Worm (Caenorhabditis elegans) whole organism, young adult: ENCODE measurements around the gene Y76B12C.3.
A peak's percentile ranks its signal among the peaks of the same experiment; 100 is the strongest.

Experiments
- B0019.2 ChIP-seq: fragments of 200-800 bp; sonication (Bioruptor generic); conservative IDR thresholded peaks from 2 replicates; pipeline ENCODE4 v1.3.6; 2022; ENCODE audit warnings: missing genetic modification reagents, missing genetic modification characterization, missing compliant biosample characterization
- B0336.3 ChIP-seq: fragments of 200-800 bp; sonication (Bioruptor generic); IDR thresholded peaks from 2 replicates; pipeline ENCODE4 v1.3.6; 2022; ENCODE audit warnings: missing genetic modification characterization, missing compliant biosample characterization
- C06A6.2 ChIP-seq: fragments of 200-800 bp; sonication (Bioruptor generic); conservative IDR thresholded peaks from 2 replicates; pipeline ENCODE4 v1.3.6; 2022; ENCODE audit warnings: missing genetic modification characterization, missing compliant biosample characterization
- F10E7.11 ChIP-seq: sonication (generic microtip); optimal IDR thresholded peaks from 2 replicates; lab custom pipeline; 2017; ENCODE audit warnings: mild to moderate bottlenecking, missing genetic modification characterization, moderate library complexity, missing compliant biosample characterization
- F33H1.4 ChIP-seq: fragments of 200-800 bp; sonication (Bioruptor generic); IDR thresholded peaks from 2 replicates; pipeline ENCODE4 v1.3.6; 2022; ENCODE audit warnings: missing genetic modification reagents, missing genetic modification characterization, missing compliant biosample characterization
- F57A8.1 ChIP-seq: fragments of 200-800 bp; sonication (Bioruptor generic); optimal IDR thresholded peaks from 2 replicates; lab custom pipeline; 2018; ENCODE audit warnings: mild to moderate bottlenecking, missing genetic modification characterization, moderate library complexity, missing compliant biosample characterization
- T07F8.4 ChIP-seq: sonication (generic microtip); optimal IDR thresholded peaks from 2 replicates; lab custom pipeline; 2016; ENCODE audit warnings: mild to moderate bottlenecking, missing genetic modification characterization, moderate library complexity, missing compliant biosample characterization
- T26A5.8 ChIP-seq: sonication (generic microtip); optimal IDR thresholded peaks from 2 replicates; lab custom pipeline; 2016; ENCODE audit warnings: missing genetic modification characterization, missing compliant biosample characterization
- Y67H2A.10 ChIP-seq: fragments of 200-800 bp; sonication (Bioruptor generic); conservative IDR thresholded peaks from 2 replicates; pipeline ENCODE4 v1.3.6; 2022; ENCODE audit warnings: missing genetic modification reagents, missing genetic modification characterization, missing compliant biosample characterization
- Y79H2A.3 ChIP-seq: fragments of 200-800 bp; sonication (Bioruptor generic); conservative IDR thresholded peaks from 2 replicates; pipeline ENCODE4 v1.3.6; 2022; ENCODE audit warnings: missing genetic modification reagents, missing genetic modification characterization, missing compliant biosample characterization
- Y95B8A.8 ChIP-seq: fragments of 200-800 bp; sonication (Bioruptor generic); IDR thresholded peaks from 2 replicates; pipeline ENCODE4 v1.3.6; 2022; ENCODE audit warnings: missing genetic modification reagents, missing genetic modification characterization, missing compliant biosample characterization
- akir-1 ChIP-seq: fragments of 200-800 bp; sonication (Bioruptor generic); optimal IDR thresholded peaks from 2 replicates; lab custom pipeline; 2018; ENCODE audit warnings: mild to moderate bottlenecking, missing genetic modification characterization, moderate library complexity, missing compliant biosample characterization
- atf-7 ChIP-seq: sonication (generic microtip); optimal IDR thresholded peaks from 2 replicates; lab custom pipeline; 2017; ENCODE audit warnings: mild to moderate bottlenecking, missing genetic modification characterization, missing compliant biosample characterization
- attf-3 ChIP-seq: fragments of 200-800 bp; sonication (Bioruptor generic); conservative IDR thresholded peaks from 2 replicates; pipeline ENCODE4 v1.3.6; 2022; ENCODE audit warnings: missing genetic modification reagents, missing genetic modification characterization, missing compliant biosample characterization
- cebp-1 ChIP-seq, 2 experiments: fragments of 200-800 bp in 1 of 2; sonication (Bioruptor generic) in 1 of 2; sonication (generic microtip) in 1 of 2; IDR thresholded peaks in 1 of 2; optimal IDR thresholded peaks in 1 of 2; 2 replicates each; pipeline versions ENCODE4 v1.3.6 to Lab custom; 2017 to 2022; ENCODE audit warnings: missing compliant biosample characterization in 2 of 2, missing genetic modification characterization in 2 of 2, mild to moderate bottlenecking in 1 of 2, missing genetic modification reagents in 1 of 2, moderate library complexity in 1 of 2
- ceh-27 ChIP-seq: fragments of 200-800 bp; sonication (Bioruptor generic); optimal IDR thresholded peaks from 2 replicates; lab custom pipeline; 2018; ENCODE audit warnings: mild to moderate bottlenecking, missing genetic modification characterization, moderate library complexity, missing compliant biosample characterization
- ceh-79 ChIP-seq: sonication (generic microtip); optimal IDR thresholded peaks from 2 replicates; lab custom pipeline; 2017; ENCODE audit warnings: mild to moderate bottlenecking, missing genetic modification characterization, missing compliant biosample characterization
- chd-7 ChIP-seq: sonication (generic microtip); optimal IDR thresholded peaks from 2 replicates; lab custom pipeline; 2016; ENCODE audit warnings: mild to moderate bottlenecking, missing genetic modification characterization, moderate library complexity, missing compliant biosample characterization
- dox-1 ChIP-seq: fragments of 200-800 bp; sonication (Bioruptor generic); IDR thresholded peaks from 2 replicates; pipeline ENCODE4 v1.3.6; 2022; ENCODE audit warnings: missing genetic modification reagents, missing genetic modification characterization, missing compliant biosample characterization
- dpff-1 ChIP-seq: sonication (generic microtip); optimal IDR thresholded peaks from 2 replicates; lab custom pipeline; 2017; ENCODE audit warnings: mild to moderate bottlenecking, missing genetic modification characterization, missing compliant biosample characterization
- egl-18 ChIP-seq: fragments of 200-800 bp; sonication (Bioruptor generic); IDR thresholded peaks from 2 replicates; pipeline ENCODE4 v1.3.6; 2022; ENCODE audit warnings: missing genetic modification reagents, missing genetic modification characterization, missing compliant biosample characterization
- ekl-4 ChIP-seq: fragments of 200-800 bp; sonication (Bioruptor generic); IDR thresholded peaks from 2 replicates; pipeline ENCODE4 v1.3.6; 2022; ENCODE audit warnings: missing genetic modification reagents, missing genetic modification characterization, missing compliant biosample characterization
- ets-4 ChIP-seq: fragments of 200-800 bp; sonication (Bioruptor generic); optimal IDR thresholded peaks from 2 replicates; lab custom pipeline; 2018; ENCODE audit warnings: mild to moderate bottlenecking, missing genetic modification characterization, missing compliant biosample characterization
- fkh-3 ChIP-seq: sonication (generic microtip); optimal IDR thresholded peaks from 2 replicates; lab custom pipeline; 2016; ENCODE audit warnings: mild to moderate bottlenecking, missing genetic modification characterization, missing compliant biosample characterization
- him-1 ChIP-seq: sonication (generic microtip); optimal IDR thresholded peaks from 2 replicates; lab custom pipeline; 2016; ENCODE audit warnings: missing genotype, missing genetic modification reagents, missing genetic modification characterization, missing compliant biosample characterization
- hlh-12 ChIP-seq: sonication (generic microtip); optimal IDR thresholded peaks from 2 replicates; lab custom pipeline; 2016; ENCODE audit warnings: missing genetic modification characterization, missing compliant biosample characterization
- let-526 ChIP-seq: fragments of 200-800 bp; sonication (Bioruptor generic); IDR thresholded peaks from 2 replicates; pipeline ENCODE4 v1.3.6; 2022; ENCODE audit warnings: missing genetic modification reagents, missing genetic modification characterization, missing compliant biosample characterization
- let-607 ChIP-seq, 2 experiments: fragments of 200-800 bp in 1 of 2; sonication (Bioruptor generic) in 1 of 2; sonication (generic microtip) in 1 of 2; optimal IDR thresholded peaks; 2 replicates each; lab custom pipeline; 2016 to 2018; ENCODE audit warnings: mild to moderate bottlenecking in 2 of 2, missing compliant biosample characterization in 2 of 2, missing genetic modification characterization in 2 of 2, moderate library complexity in 2 of 2, missing genotype in 1 of 2
- lin-26 ChIP-seq: fragments of 200-800 bp; sonication (Bioruptor generic); IDR thresholded peaks from 2 replicates; pipeline ENCODE4 v1.3.6; 2022; ENCODE audit warnings: missing genetic modification reagents, missing genetic modification characterization, missing compliant biosample characterization
- lin-35 ChIP-seq, 3 experiments: fragments of 150-350 bp in 2 of 3; sonication (generic microtip) in 1 of 3; optimal IDR thresholded peaks; 2 replicates each; lab custom pipeline; 2014 to 2018; ENCODE audit warnings: missing biosample characterization in 3 of 3, missing genetic modification characterization in 3 of 3, missing genetic modification reagents in 3 of 3
- lin-40 ChIP-seq: sonication (generic microtip); optimal IDR thresholded peaks from 2 replicates; lab custom pipeline; 2016; ENCODE audit warnings: missing genetic modification characterization, mild to moderate bottlenecking, missing compliant biosample characterization, missing genotype, missing genetic modification reagents
- lin-54 ChIP-seq: fragments of 200-800 bp; sonication (Bioruptor generic); optimal IDR thresholded peaks from 2 replicates; lab custom pipeline; 2018; ENCODE audit warnings: mild to moderate bottlenecking, missing genetic modification characterization, missing compliant biosample characterization
- lir-1 ChIP-seq: fragments of 200-800 bp; sonication (Bioruptor generic); conservative IDR thresholded peaks from 2 replicates; pipeline ENCODE4 v1.3.6; 2022; ENCODE audit warnings: missing genetic modification reagents, missing genetic modification characterization, missing compliant biosample characterization
- lsl-1 ChIP-seq: fragments of 200-800 bp; sonication (Bioruptor generic); optimal IDR thresholded peaks from 2 replicates; lab custom pipeline; 2018; ENCODE audit warnings: mild to moderate bottlenecking, missing genetic modification characterization, moderate library complexity, missing compliant biosample characterization
- madf-6 ChIP-seq: fragments of 200-800 bp; sonication (Bioruptor generic); IDR thresholded peaks from 2 replicates; pipeline ENCODE4 v1.3.6; 2022; ENCODE audit warnings: missing genetic modification reagents, missing genetic modification characterization, missing compliant biosample characterization
- mcd-1 ChIP-seq: fragments of 200-800 bp; sonication (Bioruptor generic); IDR thresholded peaks from 2 replicates; pipeline ENCODE4 v1.3.6; 2022; ENCODE audit warnings: missing genetic modification reagents, missing genetic modification characterization, missing compliant biosample characterization
- mxl-1 ChIP-seq: sonication (generic microtip); optimal IDR thresholded peaks from 2 replicates; lab custom pipeline; 2016; ENCODE audit warnings: missing genetic modification characterization, missing compliant biosample characterization
- nhr-120 ChIP-seq: fragments of 200-800 bp; sonication (Bioruptor generic); IDR thresholded peaks from 2 replicates; pipeline ENCODE4 v1.3.6; 2022; ENCODE audit warnings: missing genetic modification characterization, missing compliant biosample characterization
- nhr-27 ChIP-seq: fragments of 200-800 bp; sonication (Bioruptor generic); optimal IDR thresholded peaks from 2 replicates; lab custom pipeline; 2018; ENCODE audit warnings: mild to moderate bottlenecking, missing genetic modification characterization, moderate library complexity, missing compliant biosample characterization
- rcor-1 ChIP-seq: fragments of 200-800 bp; sonication (Bioruptor generic); IDR thresholded peaks from 2 replicates; pipeline ENCODE4 v1.3.6; 2022; ENCODE audit warnings: missing genetic modification reagents, missing genetic modification characterization, missing compliant biosample characterization
- rec-8 ChIP-seq, 2 experiments: sonication (generic microtip); optimal IDR thresholded peaks; 2 replicates each; lab custom pipeline; 2016; ENCODE audit warnings: mild to moderate bottlenecking in 2 of 2, missing genetic modification characterization in 2 of 2, missing genetic modification reagents in 2 of 2, missing genotype in 2 of 2, missing biosample characterization in 1 of 2, missing compliant biosample characterization in 1 of 2, moderate library complexity in 1 of 2
- repo-1 ChIP-seq: sonication (generic microtip); optimal IDR thresholded peaks from 2 replicates; lab custom pipeline; 2017; ENCODE audit warnings: mild to moderate bottlenecking, missing genetic modification characterization, missing compliant biosample characterization
- rpc-1 ChIP-seq, 2 experiments: fragments of 150-350 bp in 1 of 2; sonication (generic microtip) in 1 of 2; optimal IDR thresholded peaks; 2 replicates each; lab custom pipeline; 2014 to 2018; ENCODE audit warnings: missing biosample characterization in 1 of 2, missing genetic modification characterization in 1 of 2, missing genetic modification reagents in 1 of 2, missing genotype in 1 of 2
- sptf-2 ChIP-seq: fragments of 200-800 bp; sonication (Bioruptor generic); optimal IDR thresholded peaks from 2 replicates; lab custom pipeline; 2018; ENCODE audit warnings: mild to moderate bottlenecking, missing genetic modification characterization, missing compliant biosample characterization
- unc-130 ChIP-seq: sonication (generic microtip); optimal IDR thresholded peaks from 2 replicates; lab custom pipeline; 2016; ENCODE audit warnings: missing genetic modification reagents, missing genetic modification characterization, missing compliant biosample characterization
- unc-62 ChIP-seq: fragments of 150-350 bp; optimal IDR thresholded peaks from 2 replicates; lab custom pipeline; 2014; ENCODE audit warnings: missing biosample characterization, missing genetic modification reagents, missing genetic modification characterization
- ztf-22 ChIP-seq: fragments of 200-800 bp; sonication (Bioruptor generic); optimal IDR thresholded peaks from 2 replicates; lab custom pipeline; 2018; ENCODE audit warnings: mild to moderate bottlenecking, missing genetic modification characterization, moderate library complexity, missing compliant biosample characterization
- ztf-6 ChIP-seq: fragments of 200-800 bp; sonication (Bioruptor generic); IDR thresholded peaks from 2 replicates; pipeline ENCODE4 v1.3.6; 2022; ENCODE audit warnings: missing genetic modification reagents, missing genetic modification characterization, missing compliant biosample characterization

Y76B12C.3 gene

DNA sequence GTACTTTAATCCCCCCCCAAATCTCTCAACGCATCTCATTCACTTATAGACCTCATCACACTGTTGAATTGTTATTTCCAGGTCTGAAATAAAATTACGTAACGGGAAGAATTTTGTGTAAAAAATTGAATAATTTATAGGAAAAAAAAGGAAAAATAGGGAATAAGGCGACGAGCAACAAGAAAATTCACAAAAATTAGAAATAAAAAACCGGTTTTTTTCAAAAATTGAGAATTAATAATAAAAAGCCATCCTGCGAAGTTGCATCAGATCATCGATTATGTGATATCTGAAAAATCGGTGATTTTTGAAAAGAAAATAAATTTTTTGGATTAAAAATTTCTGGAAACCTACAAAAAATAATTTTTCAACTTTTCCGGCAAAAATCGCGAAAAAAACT, 35.4 kb downstream of the Y76B12C.3 start:
- TF ChIP-seq T26A5.8 = no peak
- TF ChIP-seq atf-7 (tag; lab: Kevin White, UChicago) = no peak
- TF ChIP-seq rpc-1 (optimal IDR thresholded peaks at IDR 0.05; lab: Kevin White, UChicago) = no peak
- TF ChIP-seq rpc-1 (tag; optimal IDR thresholded peaks at IDR 0.05; lab: Kevin White, UChicago) = no peak
- no peak for TF ChIP-seq lin-26 (GFP tag; lab: Robert Waterston, UW)
- TF ChIP-seq unc-62 (GFP tag; lab: Kevin White, UChicago) = no peak
- TF ChIP-seq rec-8 (tag; optimal IDR thresholded peaks at IDR 0.05; lab: Kevin White, UChicago) = peak in 1 of 2 experiments; percentile 22
- TF ChIP-seq cebp-1 (GFP tag; IDR thresholded peaks at IDR 0.05; lab: Robert Waterston, UW) = no peak
- TF ChIP-seq cebp-1 (tag; optimal IDR thresholded peaks at IDR 0.05; lab: Kevin White, UChicago) = peak; percentile 26
- TF ChIP-seq B0019.2 = no peak
- TF ChIP-seq repo-1 (tag; lab: Kevin White, UChicago) = no peak
- TF ChIP-seq Y67H2A.10 (GFP tag; lab: Robert Waterston, UW) = no peak
- no peak for TF ChIP-seq lin-35 (GFP tag; optimal IDR thresholded peaks at IDR 0.05; lab: Kevin White, UChicago)
- TF ChIP-seq let-526 (GFP tag; lab: Robert Waterston, UW) = no peak
- TF ChIP-seq ceh-79 (tag; lab: Kevin White, UChicago) = no peak
- peak; percentile 20; the same call in 1 of the 2 replicates for TF ChIP-seq F33H1.4 (GFP tag; lab: Robert Waterston, UW)
- no peak for TF ChIP-seq ztf-22 (GFP tag; lab: Kevin White, UChicago)
- TF ChIP-seq chd-7 = no peak
- TF ChIP-seq unc-130 (GFP tag; lab: Kevin White, UChicago) = no peak
- peak; percentile 66 for TF ChIP-seq B0336.3 (GFP tag; lab: Robert Waterston, UW)
- no peak for TF ChIP-seq rcor-1 (GFP tag; lab: Robert Waterston, UW)
- TF ChIP-seq dpff-1 (tag; lab: Kevin White, UChicago) = no peak
- TF ChIP-seq ets-4 = no peak
- peak; percentile 39 for TF ChIP-seq madf-6 (GFP tag; lab: Robert Waterston, UW)
- no peak for TF ChIP-seq nhr-27
- TF ChIP-seq nhr-120 = no peak
- TF ChIP-seq T07F8.4 (tag; lab: Kevin White, UChicago) = no peak
- TF ChIP-seq dox-1 (GFP tag; lab: Robert Waterston, UW) = no peak
- TF ChIP-seq mxl-1 (tag; lab: Kevin White, UChicago) = no peak
- peak; percentile 15 for TF ChIP-seq lsl-1 (GFP tag; lab: Kevin White, UChicago)
- no peak for TF ChIP-seq egl-18 (GFP tag; lab: Robert Waterston, UW)
- no peak for TF ChIP-seq C06A6.2
- TF ChIP-seq akir-1 = no peak
- no peak for TF ChIP-seq Y79H2A.3
- no peak for TF ChIP-seq lin-40 (tag; lab: Kevin White, UChicago)
- TF ChIP-seq F10E7.11 (tag; lab: Kevin White, UChicago) = no peak
- TF ChIP-seq sptf-2 (GFP tag; lab: Kevin White, UChicago) = no peak
- TF ChIP-seq mcd-1 (GFP tag; lab: Robert Waterston, UW) = no peak
- no peak for TF ChIP-seq attf-3 (GFP tag; lab: Robert Waterston, UW)
- TF ChIP-seq hlh-12 = no peak
- peak; percentile 100 for TF ChIP-seq him-1 (tag; lab: Kevin White, UChicago)
- TF ChIP-seq ceh-27 (GFP tag; lab: Kevin White, UChicago) = no peak
- TF ChIP-seq let-607 (tag; optimal IDR thresholded peaks at IDR 0.05; lab: Kevin White, UChicago) = no peak
- no peak for TF ChIP-seq ekl-4 (GFP tag; lab: Robert Waterston, UW)
- 0 out of 2 replicates have a peak, but pooled peaks have one; percentile 31 for TF ChIP-seq Y95B8A.8 (GFP tag; lab: Robert Waterston, UW)
- TF ChIP-seq ztf-6 (GFP tag; lab: Robert Waterston, UW) = no peak
- no peak for TF ChIP-seq F57A8.1
- peak; percentile 21 for TF ChIP-seq lin-54 (GFP tag; lab: Kevin White, UChicago)
- no peak for TF ChIP-seq lir-1 (GFP tag; lab: Robert Waterston, UW)
- no peak for TF ChIP-seq fkh-3 (tag; lab: Kevin White, UChicago)
